Worm (Caenorhabditis elegans) whole organism, L2 larva: ENCODE measurements around the gene F40G9.19.

ENCODE experiments used
- Y55F3AM.14 ChIP-seq: fragments of 200-800 bp; sonication (Bioruptor generic); optimal IDR thresholded peaks from 2 replicates; lab custom pipeline; 2018; ENCODE audit warnings: mild to moderate bottlenecking, missing genetic modification characterization, missing compliant biosample characterization
- ama-1 ChIP-seq: fragments of 150-350 bp; optimal IDR thresholded peaks from 2 replicates; lab custom pipeline; 2018; ENCODE audit warnings: inconsistent platforms
- blmp-1 ChIP-seq: sonication (generic microtip); optimal IDR thresholded peaks from 2 replicates; lab custom pipeline; 2017; ENCODE audit warnings: missing genetic modification characterization, mild to moderate bottlenecking, missing compliant biosample characterization, antibody characterized with exemption, moderate library complexity; ENCODE audit not compliant: insufficient read depth
- ceh-82 ChIP-seq: fragments of 150-350 bp; optimal IDR thresholded peaks from 2 replicates; lab custom pipeline; 2014; ENCODE audit warnings: missing biosample characterization, missing genetic modification characterization
- dmd-4 ChIP-seq: sonication (generic microtip); optimal IDR thresholded peaks from 2 replicates; lab custom pipeline; 2017; ENCODE audit warnings: missing biosample characterization, missing genetic modification characterization
- lin-11 ChIP-seq: fragments of 150-350 bp; sonication (generic microtip); optimal IDR thresholded peaks from 2 replicates; lab custom pipeline; 2014; ENCODE audit warnings: missing biosample characterization, missing genetic modification characterization, inconsistent platforms, mixed read lengths
- nhr-10 ChIP-seq: sonication (generic microtip); optimal IDR thresholded peaks from 2 replicates; lab custom pipeline; 2017; ENCODE audit warnings: missing biosample characterization, missing genetic modification characterization
- nhr-25 ChIP-seq: fragments of 150-350 bp; sonication (generic microtip); optimal IDR thresholded peaks from 3 replicates; lab custom pipeline; 2014; ENCODE audit warnings: missing biosample characterization, missing genetic modification characterization
- nhr-6 ChIP-seq: fragments of 150-350 bp; optimal IDR thresholded peaks from 2 replicates; lab custom pipeline; 2014; ENCODE audit warnings: missing biosample characterization, missing genetic modification characterization
- nhr-77 ChIP-seq: fragments of 150-350 bp; optimal IDR thresholded peaks from 2 replicates; lab custom pipeline; 2014; ENCODE audit warnings: missing biosample characterization, missing genetic modification characterization
- sem-4 ChIP-seq: fragments of 150-350 bp; optimal IDR thresholded peaks from 2 replicates; lab custom pipeline; 2014; ENCODE audit warnings: missing biosample characterization, missing genetic modification reagents, missing genetic modification characterization
- sma-9 ChIP-seq, 2 experiments: fragments of 150-350 bp in 1 of 2; sonication (generic microtip) in 1 of 2; optimal IDR thresholded peaks; 2 replicates each; lab custom pipeline; 2014 to 2016; ENCODE audit warnings: missing genetic modification characterization in 2 of 2, mild to moderate bottlenecking in 1 of 2, missing biosample characterization in 1 of 2, missing compliant biosample characterization in 1 of 2, missing genetic modification reagents in 1 of 2, moderate library complexity in 1 of 2
- unc-62 ChIP-seq: fragments of 150-350 bp; optimal IDR thresholded peaks from 2 replicates; lab custom pipeline; 2014; ENCODE audit warnings: missing biosample characterization, missing genetic modification reagents, missing genetic modification characterization

- no peak for TF ChIP-seq nhr-77 (tag; lab: Kevin White, UChicago)
- no peak for TF ChIP-seq blmp-1 (tag; lab: Kevin White, UChicago)
- no peak for TF ChIP-seq ceh-82 (tag; lab: Kevin White, UChicago)
- no peak for TF ChIP-seq sem-4
- no peak for TF ChIP-seq sma-9 (GFP tag; optimal IDR thresholded peaks at IDR 0.05; lab: Kevin White, UChicago)
- no peak for TF ChIP-seq sma-9 (tag; optimal IDR thresholded peaks at IDR 0.05; lab: Kevin White, UChicago)
- no peak for TF ChIP-seq nhr-25 (tag; lab: Kevin White, UChicago)
- no peak for TF ChIP-seq nhr-6 (tag; lab: Kevin White, UChicago)
- TF ChIP-seq dmd-4 (tag; lab: Kevin White, UChicago) = no peak
- no peak for TF ChIP-seq Y55F3AM.14 (GFP tag; lab: Kevin White, UChicago)
- no peak for TF ChIP-seq unc-62
- TF ChIP-seq lin-11 (tag; lab: Kevin White, UChicago) = no peak
- no peak for TF ChIP-seq ama-1
- no peak for TF ChIP-seq nhr-10 (tag; lab: Kevin White, UChicago)
Observed at ce11 chrIII:194160-194559, 20.6 kb downstream of the F40G9.19 start, which contains the start of gene F40G9.17.
